Worm (Caenorhabditis elegans) whole organism, L4 larva: ENCODE measurements around the gene mes-6.

Experiments used
- F49E8.2 ChIP-seq: sonication (generic microtip); optimal IDR thresholded peaks from 2 replicates; lab custom pipeline; 2016; ENCODE audit warnings: missing compliant biosample characterization, mild to moderate bottlenecking, missing genetic modification characterization, borderline replicate concordance
- Y105C5A.15 ChIP-seq: fragments of 200-800 bp; sonication (Bioruptor generic); IDR thresholded peaks from 2 replicates; pipeline ENCODE4 v1.3.6; 2022; ENCODE audit warnings: missing genetic modification characterization, missing compliant biosample characterization
- Y48G9A.11 ChIP-seq: fragments of 200-800 bp; sonication (Bioruptor generic); IDR thresholded peaks from 2 replicates; pipeline ENCODE4 v1.3.6; 2022; ENCODE audit warnings: missing genetic modification reagents, missing genetic modification characterization, missing compliant biosample characterization
- Y75B8A.6 ChIP-seq: fragments of 200-800 bp; sonication (Bioruptor generic); IDR thresholded peaks from 2 replicates; pipeline ENCODE4 v1.3.6; 2022; ENCODE audit warnings: missing genetic modification reagents, missing genetic modification characterization, missing compliant biosample characterization
- ZK546.5 ChIP-seq, 2 experiments: sonication (generic microtip); optimal IDR thresholded peaks; 2 replicates each; lab custom pipeline; 2017; ENCODE audit warnings: missing biosample characterization in 2 of 2, missing genetic modification characterization in 2 of 2
- aha-1 ChIP-seq: fragments of 150-350 bp; peaks from one replicate; lab custom pipeline; 2014; ENCODE audit warnings: missing biosample characterization, missing genetic modification characterization
- ceh-44 ChIP-seq: fragments of 200-800 bp; sonication (Bioruptor generic); IDR thresholded peaks from 2 replicates; pipeline ENCODE4 v1.3.6; 2022; ENCODE audit warnings: missing genetic modification reagents, missing genetic modification characterization, missing compliant biosample characterization
- ceh-62 ChIP-seq: sonication (generic microtip); optimal IDR thresholded peaks from 2 replicates; lab custom pipeline; 2017; ENCODE audit warnings: missing biosample characterization, missing genetic modification characterization
- ctbp-1 ChIP-seq: fragments of 200-800 bp; sonication (Bioruptor generic); IDR thresholded peaks from 2 replicates; pipeline ENCODE4 v1.3.6; 2022; ENCODE audit warnings: missing genetic modification reagents, missing genetic modification characterization, missing compliant biosample characterization
- daf-12 ChIP-seq: fragments of 150-350 bp; optimal IDR thresholded peaks from 2 replicates; lab custom pipeline; 2014; ENCODE audit warnings: missing biosample characterization, missing genetic modification reagents, missing genetic modification characterization
- daf-19 ChIP-seq: fragments of 200-800 bp; sonication (Bioruptor generic); conservative IDR thresholded peaks from 2 replicates; pipeline ENCODE4 v1.3.6; 2022; ENCODE audit warnings: missing genetic modification characterization, missing compliant biosample characterization
- daf-8 ChIP-seq: fragments of 200-800 bp; sonication (Bioruptor generic); IDR thresholded peaks from 2 replicates; pipeline ENCODE4 v1.3.6; 2022; ENCODE audit warnings: missing genetic modification characterization, missing compliant biosample characterization
- dmd-6 ChIP-seq: fragments of 200-800 bp; sonication (Bioruptor generic); IDR thresholded peaks from 2 replicates; pipeline ENCODE4 v1.3.6; 2022; ENCODE audit warnings: missing genetic modification reagents, missing genetic modification characterization, missing compliant biosample characterization
- dmd-8 ChIP-seq: fragments of 200-800 bp; sonication (Bioruptor generic); IDR thresholded peaks from 2 replicates; pipeline ENCODE4 v1.3.6; 2022; ENCODE audit warnings: missing genetic modification characterization, missing compliant biosample characterization
- dmd-9 ChIP-seq: fragments of 200-800 bp; sonication (Bioruptor generic); IDR thresholded peaks from 2 replicates; pipeline ENCODE4 v1.3.6; 2022; ENCODE audit warnings: missing genetic modification reagents, missing genetic modification characterization, missing compliant biosample characterization
- dpl-1 ChIP-seq: fragments of 150-350 bp; optimal IDR thresholded peaks from 2 replicates; lab custom pipeline; 2014; ENCODE audit warnings: missing biosample characterization, missing genetic modification reagents, missing genetic modification characterization
- fos-1 ChIP-seq: fragments of 150-350 bp; optimal IDR thresholded peaks from 2 replicates; lab custom pipeline; 2014; ENCODE audit warnings: missing biosample characterization, missing genetic modification characterization
- hif-1 ChIP-seq, 2 experiments: sonication (generic microtip); optimal IDR thresholded peaks; 2 replicates each; lab custom pipeline; 2016 to 2017; ENCODE audit warnings: missing compliant biosample characterization in 2 of 2, missing genetic modification characterization in 2 of 2, missing genetic modification reagents in 2 of 2, missing genotype in 2 of 2, mild to moderate bottlenecking in 1 of 2
- hlh-11 ChIP-seq: fragments of 200-800 bp; sonication (Bioruptor generic); optimal IDR thresholded peaks from 2 replicates; lab custom pipeline; 2018; ENCODE audit warnings: mild to moderate bottlenecking, missing genetic modification characterization, missing compliant biosample characterization
- hmg-1.1 ChIP-seq: fragments of 200-800 bp; sonication (Bioruptor generic); IDR thresholded peaks from 2 replicates; pipeline ENCODE4 v1.3.6; 2022; ENCODE audit warnings: missing genetic modification reagents, missing genetic modification characterization, missing compliant biosample characterization
- lin-38 ChIP-seq: fragments of 200-800 bp; sonication (Bioruptor generic); IDR thresholded peaks from 2 replicates; pipeline ENCODE4 v1.3.6; 2022; ENCODE audit warnings: missing genetic modification reagents, missing genetic modification characterization, missing compliant biosample characterization
- lir-3 ChIP-seq: sonication (generic microtip); optimal IDR thresholded peaks from 2 replicates; lab custom pipeline; 2016; ENCODE audit warnings: mild to moderate bottlenecking, missing genetic modification characterization, missing compliant biosample characterization
- lsy-2 ChIP-seq, 2 experiments: fragments of 150-350 bp in 1 of 2; sonication (generic microtip) in 1 of 2; optimal IDR thresholded peaks; 2 replicates each; lab custom pipeline; 2014 to 2017; ENCODE audit warnings: missing biosample characterization in 2 of 2, missing genetic modification characterization in 2 of 2
- madf-9 ChIP-seq: fragments of 200-800 bp; sonication (Bioruptor generic); conservative IDR thresholded peaks from 2 replicates; pipeline ENCODE4 v1.3.6; 2022; ENCODE audit warnings: missing genetic modification reagents, missing genetic modification characterization, missing compliant biosample characterization
- mdl-1 ChIP-seq, 2 experiments: fragments of 150-350 bp in 1 of 2; sonication (generic microtip) in 1 of 2; optimal IDR thresholded peaks; 2 replicates each; lab custom pipeline; 2014 to 2017; ENCODE audit warnings: missing biosample characterization in 2 of 2, missing genetic modification characterization in 2 of 2
- mdt-29 ChIP-seq: fragments of 200-800 bp; sonication (Bioruptor generic); IDR thresholded peaks from 2 replicates; pipeline ENCODE4 v1.3.6; 2022; ENCODE audit warnings: missing genetic modification reagents, missing genetic modification characterization, missing compliant biosample characterization
- mep-1 ChIP-seq: fragments of 150-350 bp; sonication (generic microtip); optimal IDR thresholded peaks from 3 replicates; lab custom pipeline; 2014; ENCODE audit warnings: missing biosample characterization, missing genetic modification characterization
- mes-2 ChIP-seq: sonication (generic microtip); optimal IDR thresholded peaks from 2 replicates; lab custom pipeline; 2016; ENCODE audit warnings: missing genotype, mild to moderate bottlenecking, missing genetic modification characterization, missing compliant biosample characterization; ENCODE audit not compliant: poor library complexity, severe bottlenecking
- mxl-3 ChIP-seq: fragments of 200-800 bp; sonication (Bioruptor generic); optimal IDR thresholded peaks from 2 replicates; lab custom pipeline; 2018; ENCODE audit warnings: mild to moderate bottlenecking, missing genetic modification characterization, missing compliant biosample characterization
- nhr-237 ChIP-seq: sonication (generic microtip); optimal IDR thresholded peaks from 2 replicates; lab custom pipeline; 2017; ENCODE audit warnings: missing biosample characterization, missing genetic modification characterization
- nhr-48 ChIP-seq: sonication (generic microtip); optimal IDR thresholded peaks from 2 replicates; lab custom pipeline; 2016; ENCODE audit warnings: mild to moderate bottlenecking, missing genetic modification characterization, missing compliant biosample characterization
- pqm-1 ChIP-seq: sonication (generic microtip); optimal IDR thresholded peaks from 2 replicates; lab custom pipeline; 2017; ENCODE audit warnings: missing biosample characterization, missing genetic modification characterization
- spr-1 ChIP-seq: sonication (generic microtip); optimal IDR thresholded peaks from 2 replicates; lab custom pipeline; 2016; ENCODE audit warnings: mild to moderate bottlenecking, missing genetic modification characterization, missing compliant biosample characterization
- unc-130 ChIP-seq: sonication (generic microtip); optimal IDR thresholded peaks from 2 replicates; lab custom pipeline; 2016; ENCODE audit warnings: missing genetic modification reagents, missing genetic modification characterization, missing compliant biosample characterization
- vab-7 ChIP-seq: fragments of 200-800 bp; sonication (Bioruptor generic); IDR thresholded peaks from 2 replicates; pipeline ENCODE4 v1.3.6; 2022; ENCODE audit warnings: missing genetic modification reagents, missing genetic modification characterization, missing compliant biosample characterization

The mes-6 gene

DNA sequence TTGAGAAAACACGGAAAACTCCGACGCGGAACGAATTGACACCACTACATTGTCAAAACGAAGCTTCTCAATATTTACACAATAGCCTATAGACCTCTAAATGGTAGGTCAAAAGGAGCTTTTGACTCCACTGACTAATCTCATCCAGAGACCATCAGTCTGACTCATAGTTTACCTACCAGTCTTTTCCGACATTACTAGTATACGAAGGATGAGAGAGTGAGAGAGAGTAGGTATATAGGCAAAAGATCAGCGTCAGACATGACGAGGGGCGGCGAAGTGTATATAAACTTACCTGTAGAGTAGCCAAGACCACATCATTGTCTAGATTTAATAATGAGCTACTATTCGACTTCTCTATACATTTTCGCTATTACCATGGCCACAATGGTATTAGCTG is 23.9 kb upstream of the mes-6 start, which contains the start of gene srlf-3:
srlf-3 (plus strand) TSS at position 301 of the 400 bp plus-strand sequence.
- TF ChIP-seq daf-8 (GFP tag; lab: Robert Waterston, UW) (no peak), aha-1 (tag; lab: Kevin White, UChicago) (peak; percentile 54)

DNA sequence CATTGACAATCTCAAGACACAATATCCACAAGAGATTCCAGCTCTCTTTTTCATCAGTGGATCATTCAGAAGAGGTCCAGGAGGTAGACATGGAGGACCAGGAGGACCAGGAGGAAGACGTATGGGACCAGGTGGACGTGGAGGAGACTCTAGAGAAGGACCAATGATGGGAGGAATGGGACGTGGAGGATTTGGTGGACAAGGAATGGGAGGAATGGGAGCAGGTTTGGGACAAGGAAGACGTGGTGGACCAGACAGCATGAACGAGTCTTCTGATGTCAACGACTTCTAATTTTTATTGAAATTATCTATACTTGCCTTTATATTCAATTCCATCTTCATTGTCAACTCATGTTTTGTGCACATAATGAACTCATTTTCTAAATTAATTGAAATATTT is 23.0 kb upstream of the mes-6 start:
- TF ChIP-seq aha-1 (tag; lab: Kevin White, UChicago) (peak; percentile 92), madf-9 (no peak)

DNA sequence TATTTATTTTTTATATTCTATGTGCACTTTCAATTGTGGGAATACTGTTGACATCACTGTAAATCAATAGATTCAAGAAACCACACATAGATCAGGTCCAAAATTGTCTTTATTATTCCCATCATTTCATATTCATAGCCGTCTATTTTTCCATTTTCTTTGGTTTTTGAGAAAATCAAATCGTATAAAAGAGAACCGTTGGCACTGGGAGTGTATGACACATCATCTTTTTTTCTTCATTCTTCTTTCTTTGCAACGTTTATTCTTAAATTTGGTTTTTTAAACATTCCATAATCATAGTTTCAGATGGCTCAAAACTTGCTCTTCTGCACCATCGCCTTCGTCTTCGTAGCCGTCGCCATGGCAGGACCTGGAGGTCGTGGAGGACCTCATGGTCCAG is 21.2 kb upstream of the mes-6 start, which contains the start of gene srlf-2:
srlf-2 (plus strand) TSS at position 301 of the 400 bp plus-strand sequence.
- TF ChIP-seq dpl-1 (GFP tag; lab: Kevin White, UChicago) (no peak), daf-12 (tag; lab: Kevin White, UChicago) (no peak), dmd-9 (GFP tag; lab: Robert Waterston, UW) (no peak), ceh-44 (GFP tag; lab: Robert Waterston, UW) (no peak), ceh-62 (tag; lab: Kevin White, UChicago) (no peak), mep-1 (tag; lab: Kevin White, UChicago) (no peak), Y75B8A.6 (GFP tag; lab: Robert Waterston, UW) (no peak), nhr-48 (tag; lab: Kevin White, UChicago) (no peak), dmd-6 (GFP tag; lab: Robert Waterston, UW) (no peak), Y105C5A.15 (GFP tag; lab: Robert Waterston, UW) (no peak), lir-3 (tag; lab: Kevin White, UChicago) (no peak), hlh-11 (tag; lab: Kevin White, UChicago) (no peak), dmd-8 (no peak), hif-1 (tag; optimal IDR thresholded peaks at IDR 0.05; lab: Kevin White, UChicago) (no peak), daf-19 (GFP tag; lab: Robert Waterston, UW) (no peak), vab-7 (GFP tag; lab: Robert Waterston, UW) (no peak), mdl-1 (tag; optimal IDR thresholded peaks at IDR 0.05; lab: Kevin White, UChicago) (no peak), pqm-1 (tag; lab: Kevin White, UChicago) (no peak), fos-1 (no peak), ctbp-1 (GFP tag; lab: Robert Waterston, UW) (no peak)

DNA sequence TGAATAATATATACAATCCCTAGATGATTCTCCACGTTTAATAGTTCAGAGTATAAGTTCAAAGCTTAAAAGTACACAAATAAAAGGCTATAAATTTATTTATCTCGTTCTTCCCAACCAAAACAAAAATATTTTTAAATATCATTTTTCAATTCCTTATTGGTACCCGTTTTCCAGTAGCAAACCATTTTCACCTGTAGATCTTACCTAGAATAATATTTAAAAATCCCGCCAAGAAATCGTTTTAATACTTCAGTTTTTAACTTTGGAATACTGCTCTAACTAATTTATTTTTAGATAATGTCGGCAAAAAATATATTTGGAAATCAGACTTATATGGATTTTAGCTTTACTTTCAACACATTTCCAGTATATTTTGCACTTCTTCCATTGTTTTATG is 18.8 kb upstream of the mes-6 start, which contains the start of gene sru-7:
sru-7 (plus strand) TSS at position 301 of the 400 bp plus-strand sequence.
- no peak for TF ChIP-seq lir-3 (tag; lab: Kevin White, UChicago)
- TF ChIP-seq Y75B8A.6 (GFP tag; lab: Robert Waterston, UW), result no peak
- TF ChIP-seq mdt-29 (GFP tag; lab: Robert Waterston, UW), result no peak
- no peak for TF ChIP-seq ZK546.5 (tag; optimal IDR thresholded peaks at IDR 0.05; lab: Kevin White, UChicago)
- no peak for TF ChIP-seq lsy-2 (tag; optimal IDR thresholded peaks at IDR 0.05; lab: Kevin White, UChicago)
- no peak for TF ChIP-seq unc-130 (GFP tag; lab: Kevin White, UChicago)
- TF ChIP-seq mxl-3, result no peak
- no peak for TF ChIP-seq spr-1 (tag; lab: Kevin White, UChicago)
- TF ChIP-seq nhr-48 (tag; lab: Kevin White, UChicago), result no peak

DNA sequence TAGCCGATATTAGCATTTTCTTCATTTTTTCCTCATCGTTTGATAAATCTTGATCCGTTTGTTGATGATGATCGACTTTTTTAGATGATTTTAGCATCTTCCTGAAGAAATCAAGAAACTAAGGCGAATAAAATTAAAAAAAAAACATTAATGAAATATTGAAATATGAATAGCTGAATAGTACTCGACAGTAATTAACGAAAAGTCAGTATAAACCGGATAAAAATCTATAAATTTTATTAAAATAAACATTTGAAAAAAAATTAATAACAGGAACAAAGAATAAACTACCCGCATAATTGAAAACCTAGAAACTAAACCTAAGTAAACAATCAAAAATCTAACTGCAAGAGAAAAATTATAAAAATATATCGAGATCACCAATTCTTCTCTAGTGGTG is 14.8 kb upstream of the mes-6 start, which contains the start of gene C28C12.12:
C28C12.12 (minus strand) TSS at position 101 of the 400 bp plus-strand sequence.
- TF ChIP-seq Y75B8A.6 (GFP tag; lab: Robert Waterston, UW) (no peak), nhr-237 (tag; lab: Kevin White, UChicago) (no peak), ZK546.5 (tag; optimal IDR thresholded peaks at IDR 0.05; lab: Kevin White, UChicago) (no peak), pqm-1 (tag; lab: Kevin White, UChicago) (no peak)

DNA sequence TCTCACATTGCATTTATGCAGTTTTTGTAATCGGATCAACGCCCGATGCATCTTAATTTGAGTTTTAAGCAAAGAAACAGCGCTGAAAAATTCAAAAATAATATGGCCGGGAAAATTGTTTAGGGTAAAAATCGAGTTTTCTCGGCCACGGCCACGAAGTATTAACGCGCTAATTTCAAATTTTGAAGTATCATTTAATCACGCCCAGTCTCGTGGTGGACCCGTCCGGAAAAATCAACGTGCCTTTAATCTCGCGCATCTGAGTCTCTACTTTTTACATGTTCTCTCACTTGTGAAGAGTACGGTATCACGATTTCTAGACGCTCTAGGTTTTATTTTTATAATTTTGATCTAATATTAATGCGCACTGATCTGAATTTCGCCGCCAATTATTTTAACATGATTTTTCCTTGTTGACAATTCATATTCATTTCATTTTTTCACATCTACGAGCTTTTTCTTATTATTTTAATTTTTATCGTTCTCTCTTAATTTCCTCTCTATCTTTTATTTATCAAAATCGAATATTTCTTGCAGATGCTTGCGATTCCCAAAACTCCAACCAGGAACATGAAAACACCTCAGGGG is 12.2 kb upstream of the mes-6 start, which contains the start of the genes acdh-13 and mesp-1:
acdh-13 (minus strand) TSS at position 51 of the 588 bp plus-strand sequence.
mesp-1 (plus strand) TSS at position 538 of the 588 bp plus-strand sequence.
- TF ChIP-seq hmg-1.1 (GFP tag; lab: Robert Waterston, UW) (no peak), vab-7 (GFP tag; lab: Robert Waterston, UW) (no peak), F49E8.2 (tag; lab: Kevin White, UChicago) (peak; percentile 71), unc-130 (GFP tag; lab: Kevin White, UChicago) (peak; percentile 94), hif-1 (tag; optimal IDR thresholded peaks at IDR 0.05; lab: Kevin White, UChicago) (peak in 1 of 2 experiments; percentile 69), Y48G9A.11 (GFP tag; lab: Robert Waterston, UW) (peak; percentile 69), mes-2 (tag; lab: Kevin White, UChicago) (peak; percentile 96), lin-38 (peak; percentile 53), dpl-1 (GFP tag; lab: Kevin White, UChicago) (peak; percentile 89)
